Worm (Caenorhabditis elegans) whole organism, mixed stage, embryonic: Measurements from ENCODE around the gene hot-2.

Experiments
- M03D4.4 ChIP-seq: sonication (generic microtip); optimal IDR thresholded peaks from 2 replicates; lab custom pipeline; 2017; ENCODE audit warnings: mild to moderate bottlenecking, missing genetic modification characterization, missing compliant biosample characterization
- bed-3 ChIP-seq: fragments of 200-800 bp; sonication (Bioruptor generic); optimal IDR thresholded peaks from 3 replicates; lab custom pipeline; 2018; ENCODE audit warnings: mild to moderate bottlenecking, missing genetic modification characterization, moderate library complexity, missing compliant biosample characterization
- blmp-1 ChIP-seq: fragments of 150-350 bp; optimal IDR thresholded peaks from 2 replicates; lab custom pipeline; 2014; ENCODE audit warnings: missing biosample characterization, missing genetic modification characterization
- ceh-39 ChIP-seq: fragments of 150-350 bp; optimal IDR thresholded peaks from 2 replicates; lab custom pipeline; 2014; ENCODE audit warnings: missing biosample characterization, missing genetic modification characterization
- ceh-43 ChIP-seq: fragments of 200-800 bp; sonication (Bioruptor generic); optimal IDR thresholded peaks from 2 replicates; lab custom pipeline; 2018; ENCODE audit warnings: mild to moderate bottlenecking, missing genetic modification characterization, moderate library complexity, missing compliant biosample characterization
- ceh-83 ChIP-seq: fragments of 200-800 bp; sonication (Bioruptor generic); optimal IDR thresholded peaks from 2 replicates; lab custom pipeline; 2018; ENCODE audit warnings: mild to moderate bottlenecking, missing genetic modification characterization, missing compliant biosample characterization
- ces-1 ChIP-seq: fragments of 150-350 bp; optimal IDR thresholded peaks from 2 replicates; lab custom pipeline; 2014; ENCODE audit warnings: missing biosample characterization, missing genetic modification reagents, missing genetic modification characterization
- drap-1 ChIP-seq: fragments of 200-800 bp; sonication (Bioruptor generic); optimal IDR thresholded peaks from 3 replicates; lab custom pipeline; 2018; ENCODE audit warnings: mild to moderate bottlenecking, missing genetic modification characterization, missing compliant biosample characterization
- elt-1 ChIP-seq: sonication (generic microtip); optimal IDR thresholded peaks from 2 replicates; lab custom pipeline; 2017; ENCODE audit warnings: missing genetic modification characterization, mild to moderate bottlenecking, missing compliant biosample characterization, antibody characterized with exemption, moderate library complexity, borderline replicate concordance; ENCODE audit not compliant: insufficient read depth
- elt-3 ChIP-seq: fragments of 150-350 bp; optimal IDR thresholded peaks from 2 replicates; lab custom pipeline; 2014; ENCODE audit warnings: missing biosample characterization, missing genetic modification characterization
- flh-1 ChIP-seq: fragments of 200-800 bp; sonication (Bioruptor generic); optimal IDR thresholded peaks from 2 replicates; lab custom pipeline; 2018; ENCODE audit warnings: mild to moderate bottlenecking, missing genetic modification characterization, moderate library complexity, missing compliant biosample characterization
- ham-2 ChIP-seq: fragments of 200-800 bp; sonication (Bioruptor generic); optimal IDR thresholded peaks from 2 replicates; lab custom pipeline; 2018; ENCODE audit warnings: mild to moderate bottlenecking, missing genetic modification characterization, missing compliant biosample characterization
- hlh-1 ChIP-seq: fragments of 150-350 bp; optimal IDR thresholded peaks from 2 replicates; lab custom pipeline; 2014; ENCODE audit warnings: missing biosample characterization, missing genetic modification reagents, missing genetic modification characterization
- lin-13 ChIP-seq: fragments of 150-350 bp; optimal IDR thresholded peaks from 2 replicates; lab custom pipeline; 2014; ENCODE audit warnings: missing biosample characterization, missing genetic modification characterization
- lin-32 ChIP-seq: fragments of 200-800 bp; sonication (Bioruptor generic); optimal IDR thresholded peaks from 2 replicates; lab custom pipeline; 2018; ENCODE audit warnings: mild to moderate bottlenecking, missing genetic modification characterization, missing compliant biosample characterization
- lsy-2 ChIP-seq: fragments of 150-350 bp; optimal IDR thresholded peaks from 2 replicates; lab custom pipeline; 2014; ENCODE audit warnings: missing biosample characterization, missing genetic modification characterization
- mab-5 ChIP-seq: fragments of 150-350 bp; optimal IDR thresholded peaks from 2 replicates; lab custom pipeline; 2014; ENCODE audit warnings: missing biosample characterization, missing genetic modification characterization
- mep-1 ChIP-seq: fragments of 150-350 bp; optimal IDR thresholded peaks from 2 replicates; lab custom pipeline; 2017; ENCODE audit warnings: missing biosample characterization, missing genetic modification reagents, missing genetic modification characterization, inconsistent platforms
- mls-2 ChIP-seq: sonication (generic microtip); optimal IDR thresholded peaks from 2 replicates; lab custom pipeline; 2016; ENCODE audit warnings: mild to moderate bottlenecking, missing genetic modification characterization, moderate library complexity, missing compliant biosample characterization
- nhr-12 ChIP-seq: fragments of 150-350 bp; optimal IDR thresholded peaks from 2 replicates; lab custom pipeline; 2014; ENCODE audit warnings: missing biosample characterization, missing genetic modification characterization
- nhr-2 ChIP-seq: fragments of 150-350 bp; optimal IDR thresholded peaks from 2 replicates; lab custom pipeline; 2014; ENCODE audit warnings: missing biosample characterization, missing genetic modification characterization
- nhr-237 ChIP-seq: fragments of 150-350 bp; optimal IDR thresholded peaks from 2 replicates; lab custom pipeline; 2014; ENCODE audit warnings: missing biosample characterization, missing genetic modification characterization
- nhr-28 ChIP-seq: fragments of 150-350 bp; optimal IDR thresholded peaks from 2 replicates; lab custom pipeline; 2014; ENCODE audit warnings: missing biosample characterization, missing genetic modification characterization
- nhr-76 ChIP-seq: sonication (generic microtip); optimal IDR thresholded peaks from 2 replicates; lab custom pipeline; 2017; ENCODE audit warnings: missing biosample characterization, missing genetic modification characterization
- pha-4 ChIP-seq: fragments of 150-350 bp; optimal IDR thresholded peaks from 2 replicates; lab custom pipeline; 2018; ENCODE audit warnings: missing biosample characterization, missing genetic modification reagents, missing genetic modification characterization
- snpc-4 ChIP-seq: fragments of 150-350 bp; optimal IDR thresholded peaks from 2 replicates; lab custom pipeline; 2014; ENCODE audit warnings: missing biosample characterization, missing genetic modification characterization
- sptf-1 ChIP-seq: sonication (generic microtip); optimal IDR thresholded peaks from 2 replicates; lab custom pipeline; 2017; ENCODE audit warnings: mild to moderate bottlenecking, missing genetic modification characterization, moderate library complexity, missing compliant biosample characterization
- tbx-8 ChIP-seq: fragments of 200-800 bp; sonication (Bioruptor generic); optimal IDR thresholded peaks from 2 replicates; lab custom pipeline; 2018; ENCODE audit warnings: mild to moderate bottlenecking, missing genetic modification characterization, moderate library complexity, missing compliant biosample characterization
- unc-120 ChIP-seq: sonication (generic microtip); optimal IDR thresholded peaks from 2 replicates; lab custom pipeline; 2017; ENCODE audit warnings: missing genetic modification characterization, missing compliant biosample characterization; ENCODE audit not compliant: poor library complexity, severe bottlenecking
- unc-39 ChIP-seq: fragments of 150-350 bp; optimal IDR thresholded peaks from 2 replicates; lab custom pipeline; 2014; ENCODE audit warnings: missing biosample characterization, missing genetic modification characterization
- unc-62 ChIP-seq: fragments of 150-350 bp; optimal IDR thresholded peaks from 2 replicates; lab custom pipeline; 2014; ENCODE audit warnings: missing biosample characterization, missing genetic modification reagents, missing genetic modification characterization
- zip-8 ChIP-seq: fragments of 150-350 bp; optimal IDR thresholded peaks from 2 replicates; lab custom pipeline; 2014; ENCODE audit warnings: missing biosample characterization, missing genetic modification characterization
- ztf-11 ChIP-seq: fragments of 150-350 bp; optimal IDR thresholded peaks from 2 replicates; lab custom pipeline; 2014; ENCODE audit warnings: missing biosample characterization, missing genetic modification characterization

The hot-2 gene

DNA sequence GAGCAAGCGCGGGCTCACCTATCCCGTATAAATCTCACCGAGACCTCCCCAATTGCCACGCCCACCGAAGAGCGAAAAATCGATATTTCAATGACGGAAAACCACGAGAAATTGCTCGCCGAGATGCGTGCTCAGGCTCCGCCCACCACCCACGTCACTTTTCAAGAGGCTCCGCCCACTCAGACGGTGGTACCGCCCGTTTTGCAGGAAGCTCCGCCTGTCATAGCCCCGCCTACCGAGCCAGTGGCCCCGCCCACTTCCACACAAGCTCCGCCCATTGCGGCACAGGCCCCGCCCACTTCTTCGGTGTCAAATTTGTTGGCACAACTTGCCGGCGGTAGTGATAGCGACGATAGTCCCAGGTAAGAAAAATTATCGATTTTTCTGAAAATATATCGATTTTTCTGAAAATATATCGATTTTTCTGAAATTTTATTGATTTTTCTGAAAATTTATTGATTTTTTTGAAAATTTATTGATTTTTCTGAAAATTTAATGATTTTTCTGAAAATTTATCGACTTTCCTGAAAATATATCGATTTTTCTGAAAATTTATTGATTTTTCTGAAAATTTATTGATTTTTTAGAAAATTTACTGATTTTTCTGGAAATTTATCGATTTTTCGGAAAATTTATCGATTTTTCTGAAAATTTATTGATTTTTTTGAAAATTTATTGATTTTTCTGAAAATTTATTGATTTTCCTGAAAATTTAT lies 44.9 kb upstream of the hot-2 start:
- TF ChIP-seq flh-1 (GFP tag; lab: Kevin White, UChicago) (no peak), nhr-2 (tag; lab: Kevin White, UChicago) (no peak), mep-1 (tag; lab: Kevin White, UChicago) (no peak), bed-3 (GFP tag; lab: Kevin White, UChicago) (no peak), elt-1 (no peak), drap-1 (no peak), ceh-43 (no peak), tbx-8 (GFP tag; lab: Kevin White, UChicago) (no peak), nhr-76 (tag; lab: Kevin White, UChicago) (no peak), sptf-1 (no peak), blmp-1 (no peak)

- TF ChIP-seq pha-4 (tag; lab: Kevin White, UChicago), result no peak
- TF ChIP-seq ces-1, result no peak
- no peak for TF ChIP-seq nhr-76 (tag; lab: Kevin White, UChicago)
Observed at ce11 chrV:19131848-19132401, 42.6 kb upstream of the hot-2 start.

ce11 chrV:19133507-19133906 lies 41.1 kb upstream of the hot-2 start, which contains the start of gene Y39B6A.10:
Gene Y39B6A.10, minus strand, starts transcription at chrV:19133607.
- TF ChIP-seq ceh-43, result no peak
- no peak for TF ChIP-seq lsy-2 (tag; lab: Kevin White, UChicago)
- TF ChIP-seq ceh-39, result no peak
- no peak for TF ChIP-seq drap-1
- no peak for TF ChIP-seq flh-1 (GFP tag; lab: Kevin White, UChicago)
- no peak for TF ChIP-seq unc-39 (tag; lab: Kevin White, UChicago)
- no peak for TF ChIP-seq tbx-8 (GFP tag; lab: Kevin White, UChicago)
- no peak for TF ChIP-seq mep-1 (tag; lab: Kevin White, UChicago)
- TF ChIP-seq nhr-76 (tag; lab: Kevin White, UChicago), result no peak
- no peak for TF ChIP-seq mab-5 (tag; lab: Kevin White, UChicago)
- no peak for TF ChIP-seq nhr-28 (tag; lab: Kevin White, UChicago)
- TF ChIP-seq blmp-1, result no peak
- TF ChIP-seq nhr-2 (tag; lab: Kevin White, UChicago), result no peak
- no peak for TF ChIP-seq ces-1
- TF ChIP-seq ztf-11 (tag; lab: Kevin White, UChicago), result no peak
- TF ChIP-seq ceh-83 (GFP tag; lab: Kevin White, UChicago), result no peak
- TF ChIP-seq bed-3 (GFP tag; lab: Kevin White, UChicago), result no peak
- TF ChIP-seq mls-2, result no peak
- no peak for TF ChIP-seq elt-1
- TF ChIP-seq unc-62 (GFP tag; lab: Kevin White, UChicago), result no peak
- TF ChIP-seq, all 35 proteins: peak for 0

ce11 chrV:19136206-19136605 lies 38.4 kb upstream of the hot-2 start, which contains the start of gene Y39B6A.9:
Gene Y39B6A.9, plus strand, starts transcription at chrV:19136506.
- no peak for TF ChIP-seq ceh-39
- no peak for TF ChIP-seq unc-120 (tag; lab: Kevin White, UChicago)
- TF ChIP-seq hlh-1 (tag; lab: Kevin White, UChicago), result no peak
- no peak for TF ChIP-seq nhr-76 (tag; lab: Kevin White, UChicago)
- TF ChIP-seq nhr-12 (tag; lab: Kevin White, UChicago), result no peak
- no peak for TF ChIP-seq mab-5 (tag; lab: Kevin White, UChicago)
- TF ChIP-seq ceh-83 (GFP tag; lab: Kevin White, UChicago), result no peak
- no peak for TF ChIP-seq ces-1
- TF ChIP-seq zip-8 (tag; lab: Kevin White, UChicago), result no peak
- TF ChIP-seq unc-62 (GFP tag; lab: Kevin White, UChicago), result no peak

ce11 chrV:19140495-19140894 lies 34.1 kb upstream of the hot-2 start, which contains the start of gene cpg-23:
Gene cpg-23, plus strand, starts transcription at chrV:19140795.
- TF ChIP-seq ceh-43 (no peak), nhr-237 (tag; lab: Kevin White, UChicago) (no peak), snpc-4 (tag; lab: Kevin White, UChicago) (no peak), drap-1 (no peak), M03D4.4 (no peak), elt-3 (tag; lab: Kevin White, UChicago) (no peak), mls-2 (no peak), nhr-76 (tag; lab: Kevin White, UChicago) (no peak), unc-62 (GFP tag; lab: Kevin White, UChicago) (no peak), lin-32 (no peak), sptf-1 (no peak), ztf-11 (tag; lab: Kevin White, UChicago) (no peak), ceh-39 (no peak), tbx-8 (GFP tag; lab: Kevin White, UChicago) (no peak), ham-2 (GFP tag; lab: Kevin White, UChicago) (no peak), ceh-83 (GFP tag; lab: Kevin White, UChicago) (no peak), flh-1 (GFP tag; lab: Kevin White, UChicago) (no peak), lin-13 (tag; lab: Kevin White, UChicago) (no peak)
- TF ChIP-seq, all 35 proteins: peak for 0
